Worm (Caenorhabditis elegans) whole organism, L2 larva: ENCODE data around the gene F54H12.7.

Experiments
- fos-1 ChIP-seq: fragments of 150-350 bp; optimal IDR thresholded peaks from 2 replicates; lab custom pipeline; 2014; ENCODE audit warnings: missing biosample characterization, missing genetic modification characterization
- unc-62 ChIP-seq: fragments of 150-350 bp; optimal IDR thresholded peaks from 2 replicates; lab custom pipeline; 2014; ENCODE audit warnings: missing biosample characterization, missing genetic modification reagents, missing genetic modification characterization
- ztf-4 ChIP-seq: fragments of 150-350 bp; optimal IDR thresholded peaks from 2 replicates; lab custom pipeline; 2014; ENCODE audit warnings: missing biosample characterization, missing genetic modification characterization

- TF ChIP-seq unc-62 (no peak), ztf-4 (no peak), fos-1 (no peak)
Measured at ce11 chrIII:8016438-8016837, 47.3 kb downstream of the F54H12.7 start, which contains the start of gene F44B9.5.
